Worm (Caenorhabditis elegans) whole organism, L4 larva: ENCODE results near the gene Y41E3.6.

ENCODE experiments used
- D1046.2 ChIP-seq: fragments of 200-800 bp; sonication (Bioruptor generic); IDR thresholded peaks from 2 replicates; pipeline ENCODE4 v1.3.6; 2022; ENCODE audit warnings: missing genetic modification characterization, missing compliant biosample characterization
- F10B5.3 ChIP-seq: sonication (generic microtip); optimal IDR thresholded peaks from 2 replicates; lab custom pipeline; 2016; ENCODE audit warnings: mild to moderate bottlenecking, missing genetic modification characterization, missing compliant biosample characterization
- F44E2.7 ChIP-seq: fragments of 200-800 bp; sonication (Bioruptor generic); IDR thresholded peaks from 2 replicates; pipeline ENCODE4 v2.1.2; 2022; ENCODE audit warnings: missing genetic modification characterization, missing compliant biosample characterization
- T20F7.1 ChIP-seq: fragments of 200-800 bp; sonication (Bioruptor generic); optimal IDR thresholded peaks from 2 replicates; lab custom pipeline; 2018; ENCODE audit warnings: mild to moderate bottlenecking, missing genetic modification characterization, missing compliant biosample characterization
- T26A8.4 ChIP-seq: fragments of 200-800 bp; sonication (Bioruptor generic); IDR thresholded peaks from 2 replicates; pipeline ENCODE4 v1.3.6; 2022; ENCODE audit warnings: missing genetic modification characterization, missing compliant biosample characterization
- Y5F2A.4 ChIP-seq: fragments of 200-800 bp; sonication (Bioruptor generic); optimal IDR thresholded peaks from 2 replicates; lab custom pipeline; 2018; ENCODE audit warnings: mild to moderate bottlenecking, missing genetic modification characterization, missing compliant biosample characterization
- arid-1 ChIP-seq: fragments of 200-800 bp; sonication (Bioruptor generic); conservative IDR thresholded peaks from 2 replicates; pipeline ENCODE4 v1.3.6; 2022; ENCODE audit warnings: missing genetic modification reagents, missing genetic modification characterization, missing compliant biosample characterization
- ceh-44 ChIP-seq: fragments of 200-800 bp; sonication (Bioruptor generic); IDR thresholded peaks from 2 replicates; pipeline ENCODE4 v1.3.6; 2022; ENCODE audit warnings: missing genetic modification reagents, missing genetic modification characterization, missing compliant biosample characterization
- ceh-62 ChIP-seq: sonication (generic microtip); optimal IDR thresholded peaks from 2 replicates; lab custom pipeline; 2017; ENCODE audit warnings: missing biosample characterization, missing genetic modification characterization
- dmd-6 ChIP-seq: fragments of 200-800 bp; sonication (Bioruptor generic); IDR thresholded peaks from 2 replicates; pipeline ENCODE4 v1.3.6; 2022; ENCODE audit warnings: missing genetic modification reagents, missing genetic modification characterization, missing compliant biosample characterization
- dpl-1 ChIP-seq: fragments of 150-350 bp; optimal IDR thresholded peaks from 2 replicates; lab custom pipeline; 2014; ENCODE audit warnings: missing biosample characterization, missing genetic modification reagents, missing genetic modification characterization
- egl-27 ChIP-seq: sonication (generic microtip); optimal IDR thresholded peaks from 3 replicates; lab custom pipeline; 2017; ENCODE audit warnings: missing biosample characterization, missing genetic modification reagents, missing genetic modification characterization
- fos-1 ChIP-seq: fragments of 150-350 bp; optimal IDR thresholded peaks from 2 replicates; lab custom pipeline; 2014; ENCODE audit warnings: missing biosample characterization, missing genetic modification characterization
- hlh-30 ChIP-seq: sonication (generic microtip); optimal IDR thresholded peaks from 2 replicates; lab custom pipeline; 2017; ENCODE audit warnings: antibody characterized with exemption, mild to moderate bottlenecking, missing genetic modification characterization, missing compliant biosample characterization; ENCODE audit not compliant: insufficient read depth
- lim-7 ChIP-seq: fragments of 200-800 bp; sonication (Bioruptor generic); IDR thresholded peaks from 2 replicates; pipeline ENCODE4 v1.3.6; 2022; ENCODE audit warnings: missing genetic modification characterization, missing compliant biosample characterization
- lin-13 ChIP-seq: fragments of 150-350 bp; optimal IDR thresholded peaks from 2 replicates; lab custom pipeline; 2014; ENCODE audit warnings: missing biosample characterization, missing genetic modification reagents, missing genetic modification characterization
- lin-38 ChIP-seq: fragments of 200-800 bp; sonication (Bioruptor generic); IDR thresholded peaks from 2 replicates; pipeline ENCODE4 v1.3.6; 2022; ENCODE audit warnings: missing genetic modification reagents, missing genetic modification characterization, missing compliant biosample characterization
- lin-39 ChIP-seq: fragments of 150-350 bp; optimal IDR thresholded peaks from 2 replicates; lab custom pipeline; 2014; ENCODE audit warnings: missing biosample characterization, missing genetic modification reagents, missing genetic modification characterization
- madf-5 ChIP-seq, 2 experiments: fragments of 200-800 bp; sonication (Bioruptor generic); IDR thresholded peaks; 2 replicates each; pipeline ENCODE4 v1.3.6; 2022; ENCODE audit warnings: missing compliant biosample characterization in 2 of 2, missing genetic modification characterization in 2 of 2
- madf-9 ChIP-seq: fragments of 200-800 bp; sonication (Bioruptor generic); conservative IDR thresholded peaks from 2 replicates; pipeline ENCODE4 v1.3.6; 2022; ENCODE audit warnings: missing genetic modification reagents, missing genetic modification characterization, missing compliant biosample characterization
- mxl-3 ChIP-seq: fragments of 200-800 bp; sonication (Bioruptor generic); optimal IDR thresholded peaks from 2 replicates; lab custom pipeline; 2018; ENCODE audit warnings: mild to moderate bottlenecking, missing genetic modification characterization, missing compliant biosample characterization
- nhr-11 ChIP-seq: fragments of 150-350 bp; optimal IDR thresholded peaks from 2 replicates; lab custom pipeline; 2014; ENCODE audit warnings: missing biosample characterization, missing genetic modification characterization
- nhr-77 ChIP-seq: fragments of 150-350 bp; optimal IDR thresholded peaks from 2 replicates; lab custom pipeline; 2014; ENCODE audit warnings: missing biosample characterization, missing genetic modification characterization
- pha-4 ChIP-seq, 2 experiments: fragments of 150-350 bp in 1 of 2; fragments of 200-800 bp in 1 of 2; sonication (Bioruptor generic) in 1 of 2; IDR thresholded peaks in 1 of 2; optimal IDR thresholded peaks in 1 of 2; 2 replicates each; pipeline versions ENCODE4 v1.3.6 to Lab custom; 2014 to 2022; ENCODE audit warnings: missing genetic modification characterization in 2 of 2, missing genetic modification reagents in 2 of 2, missing biosample characterization in 1 of 2, missing compliant biosample characterization in 1 of 2
- php-3 ChIP-seq: fragments of 200-800 bp; sonication (Bioruptor generic); IDR thresholded peaks from 2 replicates; pipeline ENCODE4 v1.3.6; 2022; ENCODE audit warnings: missing genetic modification reagents, missing genetic modification characterization, missing compliant biosample characterization
- pqm-1 ChIP-seq: sonication (generic microtip); optimal IDR thresholded peaks from 2 replicates; lab custom pipeline; 2017; ENCODE audit warnings: missing biosample characterization, missing genetic modification characterization
- saeg-2 ChIP-seq: fragments of 200-800 bp; sonication (Bioruptor generic); IDR thresholded peaks from 2 replicates; pipeline ENCODE4 v1.3.6; 2022; ENCODE audit warnings: missing genetic modification reagents, missing genetic modification characterization, missing compliant biosample characterization
- set-16 ChIP-seq: fragments of 200-800 bp; sonication (Bioruptor generic); IDR thresholded peaks from 2 replicates; pipeline ENCODE4 v1.3.6; 2022; ENCODE audit warnings: missing genetic modification reagents, missing genetic modification characterization, missing compliant biosample characterization
- snpc-1.2 ChIP-seq: fragments of 200-800 bp; sonication (Bioruptor generic); IDR thresholded peaks from 2 replicates; pipeline ENCODE4 v1.3.6; 2022; ENCODE audit warnings: missing genetic modification reagents, missing genetic modification characterization, missing compliant biosample characterization
- snpc-4 ChIP-seq: fragments of 150-350 bp; optimal IDR thresholded peaks from 2 replicates; lab custom pipeline; 2014; ENCODE audit warnings: missing biosample characterization, missing genetic modification characterization
- unc-130 ChIP-seq: sonication (generic microtip); optimal IDR thresholded peaks from 2 replicates; lab custom pipeline; 2016; ENCODE audit warnings: missing genetic modification reagents, missing genetic modification characterization, missing compliant biosample characterization
- zfp-2 ChIP-seq: sonication (generic microtip); optimal IDR thresholded peaks from 2 replicates; lab custom pipeline; 2016; ENCODE audit warnings: mild to moderate bottlenecking, missing genetic modification characterization, missing compliant biosample characterization

Gene Y41E3.6

DNA sequence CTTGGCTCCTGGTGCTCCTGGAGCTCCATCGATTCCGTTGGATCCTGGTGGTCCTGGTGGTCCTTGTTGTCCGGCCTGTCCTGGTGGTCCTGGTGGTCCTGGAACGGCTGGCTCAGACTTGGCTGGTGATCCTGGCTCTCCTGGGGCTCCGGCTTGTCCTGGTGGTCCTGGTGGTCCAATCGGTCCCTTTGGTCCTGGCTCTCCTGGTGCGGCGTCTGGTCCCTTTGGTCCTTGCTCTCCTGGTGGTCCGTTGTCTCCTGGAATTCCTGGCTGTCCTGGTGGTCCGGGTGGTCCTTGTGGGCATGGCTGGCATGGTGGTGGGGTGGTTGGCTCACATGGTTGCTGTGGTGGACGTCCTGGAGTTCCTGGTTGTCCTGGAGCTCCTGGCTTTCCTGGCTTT lies 20.7 kb upstream of the Y41E3.6 start:
- TF ChIP-seq madf-5 (GFP tag; IDR thresholded peaks at IDR 0.05; lab: Robert Waterston, UW) (0 out of 4 replicates have a peak, but pooled peaks of 1 of the 2 experiments have one; percentile 63), T26A8.4 (peak; percentile 62), pqm-1 (tag; lab: Kevin White, UChicago) (no peak), T20F7.1 (GFP tag; lab: Kevin White, UChicago) (no peak), set-16 (GFP tag; lab: Robert Waterston, UW) (peak; percentile 97)

ce11 chrIV:14986684-14987083 lies 19.9 kb upstream of the Y41E3.6 start, which contains the start of gene dpy-4:
Gene dpy-4 (minus strand): TSS chrIV:14986784.
- no peak for TF ChIP-seq dmd-6 (GFP tag; lab: Robert Waterston, UW)
- no peak for TF ChIP-seq lin-39 (tag; lab: Kevin White, UChicago)
- no peak for TF ChIP-seq nhr-11 (tag; lab: Kevin White, UChicago)

DNA sequence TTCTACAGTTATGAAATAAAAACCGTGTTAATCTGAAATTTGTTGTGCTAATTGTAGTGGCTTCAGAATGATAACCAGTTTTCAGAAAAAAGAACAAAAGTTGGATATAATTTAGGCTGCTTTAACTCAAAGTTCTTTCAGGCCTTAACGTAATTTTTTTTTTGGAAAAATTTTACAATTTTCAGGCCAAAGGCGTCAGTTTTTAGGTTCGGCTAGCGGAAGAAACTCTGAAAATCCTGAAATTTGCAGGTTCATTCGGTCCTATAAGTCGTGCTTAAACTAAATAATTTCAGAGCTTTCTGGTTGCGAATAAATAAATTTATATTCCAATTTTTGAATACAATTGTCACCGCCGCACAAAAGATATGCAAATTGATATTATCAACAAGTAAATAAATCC lies 1.6 kb downstream of the Y41E3.6 start:
- no peak for TF ChIP-seq mxl-3 (GFP tag; lab: Kevin White, UChicago)
- TF ChIP-seq fos-1 (tag; lab: Kevin White, UChicago), result no peak
- TF ChIP-seq lim-7 (GFP tag; lab: Robert Waterston, UW), result no peak
- TF ChIP-seq egl-27 (tag; lab: Kevin White, UChicago), result no peak
- no peak for TF ChIP-seq F44E2.7
- TF ChIP-seq Y5F2A.4 (GFP tag; lab: Kevin White, UChicago), result no peak
- no peak for TF ChIP-seq ceh-44
- no peak for TF ChIP-seq D1046.2 (GFP tag; lab: Robert Waterston, UW)
- TF ChIP-seq saeg-2 (GFP tag; lab: Robert Waterston, UW), result no peak
- no peak for TF ChIP-seq php-3 (GFP tag; lab: Robert Waterston, UW)
- TF ChIP-seq madf-9 (GFP tag; lab: Robert Waterston, UW), result no peak
- no peak for TF ChIP-seq nhr-77 (tag; lab: Kevin White, UChicago)
- no peak for TF ChIP-seq ceh-62 (tag; lab: Kevin White, UChicago)
- TF ChIP-seq lin-38, result 0 out of 2 replicates have a peak, but pooled peaks have one; percentile 22
- TF ChIP-seq arid-1 (GFP tag; lab: Robert Waterston, UW), result no peak
- 0 out of 2 replicates have a peak, but pooled peaks have one; percentile 53 for TF ChIP-seq snpc-1.2
- no peak for TF ChIP-seq snpc-4 (tag; lab: Kevin White, UChicago)
- no peak for TF ChIP-seq F10B5.3 (tag; lab: Kevin White, UChicago)

DNA sequence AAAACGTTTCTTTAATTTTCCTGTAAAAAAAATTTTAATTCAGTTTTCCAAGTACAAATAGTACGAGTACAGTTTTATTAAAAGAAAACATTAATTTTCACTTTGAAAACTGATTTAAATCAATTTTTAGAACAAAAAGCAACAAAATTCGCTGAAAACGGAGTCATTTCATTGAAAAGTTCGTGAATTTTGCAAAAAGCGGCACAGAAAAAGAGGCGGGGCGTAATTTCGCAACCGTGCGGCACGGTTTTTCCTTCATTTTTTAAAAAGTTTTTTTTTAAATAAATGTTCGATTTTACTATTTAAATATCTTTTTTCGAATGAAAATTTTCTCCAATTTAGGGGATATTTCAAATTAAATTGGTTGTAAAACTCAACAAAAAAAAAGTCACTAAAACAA lies 4.6 kb downstream of the Y41E3.6 start:
- TF ChIP-seq lin-13 (GFP tag; lab: Kevin White, UChicago), result no peak
- no peak for TF ChIP-seq unc-130 (GFP tag; lab: Kevin White, UChicago)
- TF ChIP-seq hlh-30 (tag; lab: Kevin White, UChicago), result no peak
- no peak for TF ChIP-seq zfp-2 (tag; lab: Kevin White, UChicago)
- no peak for TF ChIP-seq pqm-1 (tag; lab: Kevin White, UChicago)
- TF ChIP-seq, all 104 proteins: peak for 0

DNA sequence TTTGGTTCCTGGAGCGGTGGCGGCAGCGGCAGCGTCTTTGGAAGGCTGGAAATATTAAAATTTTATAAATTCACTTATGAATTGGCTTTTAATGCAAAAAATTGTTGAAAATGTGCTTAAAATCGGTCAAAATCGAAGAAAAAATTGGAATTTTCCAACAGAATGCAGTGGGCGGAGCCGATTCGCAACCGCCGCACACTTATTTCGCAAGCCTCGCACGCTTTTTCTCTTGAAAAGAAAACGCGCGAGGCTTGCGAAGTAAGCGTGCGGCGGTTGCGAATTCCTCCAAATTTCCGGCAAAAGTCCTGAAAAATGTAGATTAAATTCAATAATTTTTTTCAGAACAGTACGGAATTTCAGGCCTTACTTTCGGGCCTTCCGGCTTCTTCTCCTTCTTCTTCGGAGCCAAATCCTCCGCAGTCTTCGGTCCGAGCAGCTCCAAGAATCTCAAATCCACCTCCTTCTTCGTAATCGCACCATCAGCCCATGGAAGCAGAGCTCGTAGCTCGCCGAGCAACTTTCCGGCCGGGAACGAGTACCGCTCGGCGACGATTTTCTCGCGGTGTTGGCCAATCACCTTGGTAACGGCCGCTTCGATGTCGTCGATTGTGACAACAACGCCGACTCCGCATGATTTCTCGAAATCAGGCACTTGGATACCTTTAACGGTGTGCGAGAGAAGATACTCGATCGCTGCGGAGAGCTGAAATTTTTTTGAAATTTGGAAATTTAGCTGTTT lies 5.7 kb downstream of the Y41E3.6 start:
- TF ChIP-seq set-16 (GFP tag; lab: Robert Waterston, UW), result peak; percentile 80
- TF ChIP-seq lin-38, result peak; percentile 42
- TF ChIP-seq dpl-1 (GFP tag; lab: Kevin White, UChicago), result no peak
- TF ChIP-seq snpc-1.2, result peak; percentile 16; the same call in 1 of the 2 replicates
- 0 out of 2 replicates have a peak, but pooled peaks have one; percentile 25 for TF ChIP-seq pha-4 (GFP tag; IDR thresholded peaks at IDR 0.05; lab: Robert Waterston, UW)
- TF ChIP-seq pha-4 (tag; optimal IDR thresholded peaks at IDR 0.05; lab: Kevin White, UChicago), result no peak
